Worm (Caenorhabditis elegans) whole organism, L1 larva: ENCODE measurements around the gene str-233.
A peak's percentile ranks its signal among the peaks of the same experiment; 100 is the strongest.

Experiments used
- C04F5.9 ChIP-seq: sonication (generic microtip); optimal IDR thresholded peaks from 2 replicates; lab custom pipeline; 2016; ENCODE audit warnings: missing genetic modification characterization, missing compliant biosample characterization
- C34B4.2 ChIP-seq: sonication (generic microtip); optimal IDR thresholded peaks from 2 replicates; lab custom pipeline; 2017; ENCODE audit warnings: mild to moderate bottlenecking, missing genetic modification characterization, missing compliant biosample characterization
- blmp-1 ChIP-seq: fragments of 150-350 bp; optimal IDR thresholded peaks from 2 replicates; lab custom pipeline; 2014; ENCODE audit warnings: missing biosample characterization, missing genetic modification characterization
- ceh-63 ChIP-seq: fragments of 200-800 bp; sonication (Bioruptor generic); optimal IDR thresholded peaks from 2 replicates; lab custom pipeline; 2018; ENCODE audit warnings: mild to moderate bottlenecking, missing genetic modification characterization, missing compliant biosample characterization
- ceh-8 ChIP-seq: fragments of 200-800 bp; sonication (Bioruptor generic); optimal IDR thresholded peaks from 2 replicates; lab custom pipeline; 2018; ENCODE audit warnings: mild to moderate bottlenecking, missing genetic modification characterization, moderate library complexity, missing compliant biosample characterization
- ceh-82 ChIP-seq, 3 experiments: fragments of 150-350 bp in 1 of 3; sonication (generic microtip) in 2 of 3; optimal IDR thresholded peaks; 2 replicates each; lab custom pipeline; 2014 to 2017; ENCODE audit warnings: missing biosample characterization in 3 of 3, missing genetic modification characterization in 3 of 3
- ces-1 ChIP-seq: fragments of 150-350 bp; optimal IDR thresholded peaks from 2 replicates; lab custom pipeline; 2014; ENCODE audit warnings: missing biosample characterization, missing genetic modification reagents, missing genetic modification characterization
- dpl-1 ChIP-seq, 3 experiments: fragments of 150-350 bp in 2 of 3; sonication (generic microtip) in 1 of 3; optimal IDR thresholded peaks; 2 replicates each; lab custom pipeline; 2014 to 2017; ENCODE audit warnings: missing biosample characterization in 3 of 3, missing genetic modification characterization in 3 of 3, missing genetic modification reagents in 3 of 3
- dsc-1 ChIP-seq: sonication (generic microtip); optimal IDR thresholded peaks from 2 replicates; lab custom pipeline; 2016; ENCODE audit warnings: mild to moderate bottlenecking, missing genetic modification characterization, missing compliant biosample characterization
- efl-1 ChIP-seq, 4 experiments: fragments of 150-350 bp; optimal IDR thresholded peaks in 3 of 4; peaks in 1 of 4; 1 replicate in 1 of 4; 2 replicates in 3 of 4; lab custom pipeline; 2014; ENCODE audit warnings: missing biosample characterization in 2 of 4, missing genetic modification characterization in 2 of 4, missing genetic modification reagents in 2 of 4
- egl-27 ChIP-seq, 2 experiments: fragments of 150-350 bp in 1 of 2; sonication (generic microtip); optimal IDR thresholded peaks; 3 replicates each; lab custom pipeline; 2017 to 2018; ENCODE audit warnings: missing biosample characterization in 2 of 2, missing genetic modification characterization in 2 of 2, missing genetic modification reagents in 2 of 2
- elt-2 ChIP-seq: sonication (generic microtip); optimal IDR thresholded peaks from 2 replicates; lab custom pipeline; 2016; ENCODE audit warnings: missing genetic modification characterization, mild to moderate bottlenecking, inconsistent platforms, missing compliant biosample characterization, missing genetic modification reagents
- elt-3 ChIP-seq, 6 experiments: fragments of 150-350 bp in 1 of 6; sonication (generic microtip); optimal IDR thresholded peaks; 2 replicates each; lab custom pipeline; 2017 to 2018; ENCODE audit warnings: missing biosample characterization in 6 of 6, missing genetic modification characterization in 6 of 6, inconsistent platforms in 1 of 6
- fkh-4 ChIP-seq: sonication (generic microtip); optimal IDR thresholded peaks from 2 replicates; lab custom pipeline; 2016; ENCODE audit warnings: missing compliant biosample characterization, missing genetic modification characterization, borderline replicate concordance
- fkh-8 ChIP-seq: sonication (generic microtip); optimal IDR thresholded peaks from 2 replicates; lab custom pipeline; 2016; ENCODE audit warnings: mild to moderate bottlenecking, missing genetic modification characterization, missing compliant biosample characterization
- hlh-4 ChIP-seq: sonication (generic microtip); optimal IDR thresholded peaks from 2 replicates; lab custom pipeline; 2016; ENCODE audit warnings: mild to moderate bottlenecking, missing genetic modification characterization, missing compliant biosample characterization
- irx-1 ChIP-seq: sonication (generic microtip); optimal IDR thresholded peaks from 2 replicates; lab custom pipeline; 2016; ENCODE audit warnings: missing genetic modification characterization, missing compliant biosample characterization
- isw-1 ChIP-seq: fragments of 200-800 bp; sonication (Bioruptor generic); IDR thresholded peaks from 2 replicates; pipeline ENCODE4 v1.3.6; 2022; ENCODE audit warnings: missing genetic modification characterization, missing compliant biosample characterization
- jun-1 ChIP-seq: fragments of 150-350 bp; optimal IDR thresholded peaks from 2 replicates; lab custom pipeline; 2014; ENCODE audit warnings: missing biosample characterization, missing genetic modification reagents, missing genetic modification characterization
- lin-14 ChIP-seq: fragments of 200-800 bp; sonication (Bioruptor generic); optimal IDR thresholded peaks from 2 replicates; lab custom pipeline; 2018; ENCODE audit warnings: mild to moderate bottlenecking, missing genetic modification characterization, moderate library complexity, missing compliant biosample characterization
- lin-15B ChIP-seq: fragments of 150-350 bp; sonication (generic microtip); optimal IDR thresholded peaks from 3 replicates; lab custom pipeline; 2014; ENCODE audit warnings: missing biosample characterization, missing genetic modification characterization
- lin-35 ChIP-seq, 2 experiments: fragments of 150-350 bp; optimal IDR thresholded peaks; 2 replicates each; lab custom pipeline; 2014; ENCODE audit warnings: missing biosample characterization in 2 of 2, missing genetic modification characterization in 2 of 2, missing genetic modification reagents in 2 of 2
- lin-39 ChIP-seq: fragments of 150-350 bp; optimal IDR thresholded peaks from 2 replicates; lab custom pipeline; 2014; ENCODE audit warnings: missing biosample characterization, missing genetic modification reagents, missing genetic modification characterization
- lir-3 ChIP-seq: sonication (generic microtip); optimal IDR thresholded peaks from 2 replicates; lab custom pipeline; 2016; ENCODE audit warnings: mild to moderate bottlenecking, missing genetic modification characterization, moderate library complexity, missing compliant biosample characterization; ENCODE audit not compliant: poor library complexity
- mdl-1 ChIP-seq, 2 experiments: fragments of 150-350 bp; optimal IDR thresholded peaks; 2 replicates each; lab custom pipeline; 2014 to 2017; ENCODE audit warnings: missing biosample characterization in 2 of 2, missing genetic modification characterization in 2 of 2, inconsistent platforms in 1 of 2
- mef-2 ChIP-seq: fragments of 150-350 bp; optimal IDR thresholded peaks from 2 replicates; lab custom pipeline; 2014; ENCODE audit warnings: missing biosample characterization, missing genetic modification characterization
- mep-1 ChIP-seq: fragments of 150-350 bp; optimal IDR thresholded peaks from 2 replicates; lab custom pipeline; 2014; ENCODE audit warnings: missing biosample characterization, missing genetic modification characterization
- nhr-11 ChIP-seq: fragments of 150-350 bp; optimal IDR thresholded peaks from 2 replicates; lab custom pipeline; 2014; ENCODE audit warnings: missing biosample characterization, missing genetic modification characterization
- nhr-12 ChIP-seq: sonication (generic microtip); optimal IDR thresholded peaks from 2 replicates; lab custom pipeline; 2017; ENCODE audit warnings: missing biosample characterization, missing genetic modification characterization
- nhr-20 ChIP-seq: sonication (generic microtip); optimal IDR thresholded peaks from 2 replicates; lab custom pipeline; 2016; ENCODE audit warnings: mild to moderate bottlenecking, missing genetic modification characterization, missing compliant biosample characterization
- nhr-237 ChIP-seq: fragments of 150-350 bp; optimal IDR thresholded peaks from 2 replicates; lab custom pipeline; 2014; ENCODE audit warnings: missing biosample characterization, missing genetic modification characterization
- nhr-76 ChIP-seq: sonication (generic microtip); optimal IDR thresholded peaks from 2 replicates; lab custom pipeline; 2017; ENCODE audit warnings: missing biosample characterization, missing genetic modification characterization
- nhr-85 ChIP-seq: sonication (generic microtip); peaks from one replicate; lab custom pipeline; 2016; ENCODE audit warnings: missing genetic modification characterization, inconsistent platforms, missing compliant biosample characterization
- pqm-1 ChIP-seq: sonication (generic microtip); optimal IDR thresholded peaks from 3 replicates; lab custom pipeline; 2017; ENCODE audit warnings: missing biosample characterization, missing genetic modification characterization
- rnt-1 ChIP-seq: sonication (generic microtip); optimal IDR thresholded peaks from 2 replicates; lab custom pipeline; 2016; ENCODE audit warnings: mild to moderate bottlenecking, missing genetic modification characterization, moderate library complexity, missing compliant biosample characterization
- skn-1 ChIP-seq: fragments of 150-350 bp; optimal IDR thresholded peaks from 2 replicates; lab custom pipeline; 2014; ENCODE audit warnings: missing biosample characterization, missing genetic modification characterization
- snpc-4 ChIP-seq: fragments of 150-350 bp; optimal IDR thresholded peaks from 2 replicates; lab custom pipeline; 2014; ENCODE audit warnings: missing biosample characterization, missing genetic modification characterization
- snu-23 ChIP-seq: sonication (generic microtip); optimal IDR thresholded peaks from 2 replicates; lab custom pipeline; 2016; ENCODE audit warnings: missing genetic modification characterization, missing compliant biosample characterization
- sup-37 ChIP-seq: fragments of 200-800 bp; sonication (Bioruptor generic); optimal IDR thresholded peaks from 2 replicates; lab custom pipeline; 2018; ENCODE audit warnings: mild to moderate bottlenecking, missing genetic modification characterization, missing compliant biosample characterization
- swsn-7 ChIP-seq: sonication (generic microtip); optimal IDR thresholded peaks from 2 replicates; lab custom pipeline; 2016; ENCODE audit warnings: missing genetic modification characterization, missing compliant biosample characterization
- tlp-1 ChIP-seq: fragments of 150-350 bp; optimal IDR thresholded peaks from 2 replicates; lab custom pipeline; 2014; ENCODE audit warnings: missing biosample characterization, missing genetic modification characterization
- unc-130 ChIP-seq: fragments of 150-350 bp; optimal IDR thresholded peaks from 2 replicates; lab custom pipeline; 2017; ENCODE audit warnings: missing biosample characterization, missing genetic modification characterization, inconsistent platforms
- unc-30 ChIP-seq: sonication (generic microtip); optimal IDR thresholded peaks from 2 replicates; lab custom pipeline; 2017; ENCODE audit warnings: missing biosample characterization, missing genetic modification characterization
- unc-62 ChIP-seq: fragments of 150-350 bp; optimal IDR thresholded peaks from 2 replicates; lab custom pipeline; 2014; ENCODE audit warnings: missing biosample characterization, missing genetic modification reagents, missing genetic modification characterization
- unc-86 ChIP-seq: sonication (generic microtip); optimal IDR thresholded peaks from 2 replicates; lab custom pipeline; 2016; ENCODE audit warnings: missing genetic modification characterization, missing compliant biosample characterization
- unc-98 ChIP-seq: fragments of 200-800 bp; sonication (Bioruptor generic); IDR thresholded peaks from 2 replicates; pipeline ENCODE4 v1.3.6; 2022; ENCODE audit warnings: missing genetic modification characterization, missing compliant biosample characterization
- xbp-1 ChIP-seq: sonication (generic microtip); optimal IDR thresholded peaks from 2 replicates; lab custom pipeline; 2016; ENCODE audit warnings: missing genetic modification characterization, missing compliant biosample characterization

str-233 gene

DNA sequence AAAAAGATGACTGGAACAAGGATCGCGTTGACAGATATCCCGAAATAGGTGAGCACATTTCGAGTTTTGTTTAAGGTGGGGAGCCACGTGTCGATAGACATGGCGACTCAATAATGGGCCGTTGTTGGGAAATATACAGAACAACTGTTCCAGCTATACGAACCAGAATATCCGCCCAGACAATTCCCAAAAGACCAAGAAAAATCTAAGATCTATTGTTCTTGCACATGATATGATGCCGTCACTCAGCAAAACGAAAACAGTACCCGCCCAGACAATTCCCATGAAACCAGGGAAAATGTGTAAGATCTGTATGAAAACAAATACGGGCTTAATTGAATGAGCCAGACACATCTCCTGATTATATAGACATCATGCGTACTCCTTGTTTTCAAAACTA is 2.0 kb downstream of the str-233 start, which contains the start of gene str-231:
Gene str-231, minus strand, starts transcription at position 101 of the 400 bp plus-strand sequence.
- TF ChIP-seq unc-98 (GFP tag; lab: Robert Waterston, UW) (no peak), fkh-8 (tag; lab: Kevin White, UChicago) (peak; percentile 38), ceh-63 (GFP tag; lab: Kevin White, UChicago) (no peak), efl-1 (optimal IDR thresholded peaks at IDR 0.05; lab: Kevin White, UChicago) (no peak), efl-1 (GFP tag; optimal IDR thresholded peaks at IDR 0.05 in 1 of 2; lab: Kevin White, UChicago) (peak in 1 of 2 experiments; percentile 45), nhr-11 (tag; lab: Kevin White, UChicago) (no peak)

DNA sequence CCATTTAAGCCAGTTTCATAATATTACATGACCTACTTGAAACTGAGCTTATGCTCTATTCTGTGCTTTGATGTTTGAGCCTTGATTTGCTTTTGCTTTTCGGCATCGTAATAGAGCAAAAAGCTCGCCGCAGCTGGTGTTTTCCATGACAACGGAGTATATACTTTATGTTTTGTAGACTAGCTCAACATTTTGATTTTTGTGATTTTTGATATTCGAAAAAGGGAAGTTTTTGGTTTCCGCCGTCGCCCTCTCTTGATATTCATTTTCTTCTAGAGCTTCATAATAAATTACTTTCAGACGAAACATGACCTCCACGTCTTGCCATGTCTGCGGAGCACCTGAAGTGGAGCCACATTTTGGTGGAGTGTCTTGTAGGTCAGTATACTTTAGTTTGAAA is 7.2 kb downstream of the str-233 start, which contains the start of gene nhr-63:
Gene nhr-63, plus strand, starts transcription at position 301 of the 400 bp plus-strand sequence.
- TF ChIP-seq nhr-237 (no peak), efl-1 (optimal IDR thresholded peaks at IDR 0.05; lab: Kevin White, UChicago) (no peak), efl-1 (GFP tag; optimal IDR thresholded peaks at IDR 0.05 in 1 of 2; lab: Kevin White, UChicago) (peak in 1 of 2 experiments; percentile 3)

DNA sequence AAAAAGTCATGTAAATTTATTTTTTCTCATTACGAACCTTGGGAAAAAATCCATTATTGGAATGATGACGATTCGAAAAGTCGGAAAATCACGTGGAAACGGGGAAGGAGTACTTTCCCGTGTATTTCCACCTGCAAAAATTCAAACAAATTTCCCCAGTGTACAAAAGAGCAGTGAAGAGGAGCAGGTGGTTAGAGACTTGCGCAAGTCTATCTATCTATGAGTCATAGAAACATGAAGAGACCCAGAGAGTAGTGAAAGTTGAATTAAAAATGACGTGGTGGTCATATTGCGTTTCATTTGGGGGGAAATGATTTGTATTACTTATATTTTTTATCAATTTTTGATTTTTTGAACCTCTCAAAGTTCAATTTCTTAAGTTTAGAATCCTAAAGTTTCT is 9.0 kb downstream of the str-233 start, which contains the start of gene nhr-50:
Gene nhr-50, minus strand, starts transcription at position 199 of the 400 bp plus-strand sequence.
- peak; percentile 46 for TF ChIP-seq snu-23 (GFP tag; lab: Kevin White, UChicago)
- TF ChIP-seq ces-1 (GFP tag; lab: Kevin White, UChicago), result no peak
- TF ChIP-seq C34B4.2 (tag; lab: Kevin White, UChicago), result no peak
- no peak for TF ChIP-seq unc-98 (GFP tag; lab: Robert Waterston, UW)
- TF ChIP-seq hlh-4 (tag; lab: Kevin White, UChicago), result peak; percentile 80
- TF ChIP-seq isw-1, result no peak; the same call in 1 of the 2 replicates
- peak in 1 of 2 experiments; percentile 53 for TF ChIP-seq mdl-1 (tag; optimal IDR thresholded peaks at IDR 0.05; lab: Kevin White, UChicago)
- TF ChIP-seq ceh-8 (GFP tag; lab: Kevin White, UChicago), result peak; percentile 38
- TF ChIP-seq lin-14 (GFP tag; lab: Kevin White, UChicago), result peak; percentile 84
- peak; percentile 17 for TF ChIP-seq xbp-1 (tag; lab: Kevin White, UChicago)
- TF ChIP-seq blmp-1 (tag; lab: Kevin White, UChicago), result peak; percentile 88
- TF ChIP-seq dpl-1 (GFP tag; optimal IDR thresholded peaks at IDR 0.05; lab: Kevin White, UChicago), result peak in 1 of 3 experiments; percentile 30
- TF ChIP-seq nhr-20 (tag; lab: Kevin White, UChicago), result peak; percentile 70
- TF ChIP-seq elt-2 (tag; lab: Kevin White, UChicago), result peak; percentile 83
- no peak for TF ChIP-seq C04F5.9 (tag; lab: Kevin White, UChicago)
- no peak for TF ChIP-seq fkh-4 (tag; lab: Kevin White, UChicago)
- peak; percentile 88 for TF ChIP-seq fkh-8 (tag; lab: Kevin White, UChicago)
- no peak for TF ChIP-seq lin-15B (tag; lab: Kevin White, UChicago)
- TF ChIP-seq snpc-4 (tag; lab: Kevin White, UChicago), result peak; percentile 5
- peak; percentile 36 for TF ChIP-seq swsn-7 (tag; lab: Kevin White, UChicago)
- TF ChIP-seq unc-62 (GFP tag; lab: Kevin White, UChicago), result no peak
- TF ChIP-seq lin-35 (GFP tag; optimal IDR thresholded peaks at IDR 0.05; lab: Kevin White, UChicago), result peak; percentile 13 to 27
- no peak for TF ChIP-seq pqm-1 (tag; lab: Kevin White, UChicago)
- no peak for TF ChIP-seq nhr-76 (tag; lab: Kevin White, UChicago)
- TF ChIP-seq unc-30 (tag; lab: Kevin White, UChicago), result no peak
- no peak for TF ChIP-seq mef-2 (tag; lab: Kevin White, UChicago)
- peak in 1 of 2 experiments; percentile 26 for TF ChIP-seq egl-27 (tag; optimal IDR thresholded peaks at IDR 0.05; lab: Kevin White, UChicago)
- peak; percentile 25 for TF ChIP-seq mep-1 (tag; lab: Kevin White, UChicago)
- TF ChIP-seq rnt-1 (tag; lab: Kevin White, UChicago), result peak; percentile 10
- no peak for TF ChIP-seq lin-39 (tag; lab: Kevin White, UChicago)
- TF ChIP-seq lir-3, result no peak
- no peak for TF ChIP-seq dsc-1
- TF ChIP-seq nhr-85, result peak; percentile 85
- peak; percentile 69 for TF ChIP-seq skn-1 (tag; lab: Kevin White, UChicago)
- peak in 2 of 3 experiments; percentile 16 to 49 for TF ChIP-seq ceh-82 (tag; optimal IDR thresholded peaks at IDR 0.05; lab: Kevin White, UChicago)
- no peak for TF ChIP-seq nhr-11 (tag; lab: Kevin White, UChicago)
- TF ChIP-seq jun-1 (tag; lab: Kevin White, UChicago), result peak; percentile 93
- TF ChIP-seq sup-37 (GFP tag; lab: Kevin White, UChicago), result no peak
- TF ChIP-seq elt-3 (tag; optimal IDR thresholded peaks at IDR 0.05; lab: Kevin White, UChicago), result peak in 1 of 6 experiments; percentile 21
- TF ChIP-seq irx-1, result no peak
- TF ChIP-seq unc-86 (tag; lab: Kevin White, UChicago), result no peak
- no peak for TF ChIP-seq tlp-1
- no peak for TF ChIP-seq nhr-12
- TF ChIP-seq unc-130, result no peak
